Fruit fly (Drosophila melanogaster) whole organism, embryonic: Measurements from ENCODE around the gene Cpr97Ea.

Experiments
- Ada2b ChIP-seq: fragments of 200-800 bp; sonication (Bioruptor generic); IDR thresholded peaks from 2 replicates; pipeline ENCODE4 v1.3.6; 2022; ENCODE audit warnings: missing biosample characterization, missing genetic modification characterization
- Asciz ChIP-seq: fragments of 200-800 bp; sonication (Bioruptor generic); optimal IDR thresholded peaks from 2 replicates; lab custom pipeline; 2017; ENCODE audit warnings: missing biosample characterization, mild to moderate bottlenecking, missing genetic modification characterization, missing genetic modification reagents
- B-H1 ChIP-seq: fragments of 200-800 bp; sonication (Bioruptor generic); IDR thresholded peaks from 3 replicates; pipeline ENCODE4 v1.3.6; 2022; ENCODE audit warnings: missing biosample characterization, missing genetic modification characterization
- BEAF-32 ChIP-seq: fragments of 200-800 bp; sonication (Bioruptor generic); optimal IDR thresholded peaks from 3 replicates; lab custom pipeline; 2017; ENCODE audit warnings: missing biosample characterization, missing genetic modification characterization, mild to moderate bottlenecking, moderate library complexity, missing genetic modification reagents
- Bteb2 ChIP-seq: fragments of 200-800 bp; sonication (Bioruptor generic); optimal IDR thresholded peaks from 2 replicates; lab custom pipeline; 2016; ENCODE audit warnings: missing biosample characterization, missing genetic modification characterization
- CG10366 ChIP-seq: fragments of 200-800 bp; sonication (Bioruptor generic); IDR thresholded peaks from 2 replicates; pipeline ENCODE4 v1.3.6; 2022; ENCODE audit warnings: missing biosample characterization, missing genetic modification characterization
- CG10543 ChIP-seq: fragments of 200-800 bp; sonication (Bioruptor generic); optimal IDR thresholded peaks from 3 replicates; lab custom pipeline; 2017; ENCODE audit warnings: missing biosample characterization, mild to moderate bottlenecking, missing genetic modification characterization, moderate library complexity
- CG11504 ChIP-seq: fragments of 200-800 bp; sonication (Bioruptor generic); optimal IDR thresholded peaks from 3 replicates; lab custom pipeline; 2019; ENCODE audit warnings: missing biosample characterization, mild to moderate bottlenecking, missing genetic modification characterization, moderate library complexity
- CG11696 ChIP-seq: fragments of 200-800 bp; sonication (Bioruptor generic); IDR thresholded peaks from 2 replicates; pipeline ENCODE4 v1.3.6; 2022; ENCODE audit warnings: missing biosample characterization, missing genetic modification characterization
- CG12299 ChIP-seq: fragments of 200-800 bp; sonication (Bioruptor generic); optimal IDR thresholded peaks from 2 replicates; lab custom pipeline; 2018; ENCODE audit warnings: missing biosample characterization, mild to moderate bottlenecking, missing genetic modification characterization
- CG13123 ChIP-seq: fragments of 200-800 bp; sonication (Bioruptor generic); optimal IDR thresholded peaks from 2 replicates; lab custom pipeline; 2016; ENCODE audit warnings: missing biosample characterization, missing genetic modification characterization
- CG13624 ChIP-seq: fragments of 200-800 bp; sonication (Bioruptor generic); optimal IDR thresholded peaks from 2 replicates; lab custom pipeline; 2016; ENCODE audit warnings: missing biosample characterization, missing genetic modification characterization
- CG13894 ChIP-seq: fragments of 200-800 bp; sonication (Bioruptor generic); optimal IDR thresholded peaks from 3 replicates; lab custom pipeline; 2018; ENCODE audit warnings: missing biosample characterization, mild to moderate bottlenecking, missing genetic modification characterization, moderate library complexity
- CG14965 ChIP-seq: fragments of 200-800 bp; sonication (Bioruptor generic); optimal IDR thresholded peaks from 2 replicates; lab custom pipeline; 2016; ENCODE audit warnings: missing biosample characterization, missing genetic modification characterization, borderline replicate concordance
- CG16813 ChIP-seq: fragments of 200-800 bp; sonication (Bioruptor generic); IDR thresholded peaks from 3 replicates; pipeline ENCODE4 v1.3.6; 2022; ENCODE audit warnings: missing biosample characterization, missing genetic modification characterization; ENCODE audit not compliant: partially characterized antibody
- CG17612 ChIP-seq: fragments of 200-800 bp; sonication (Bioruptor generic); IDR thresholded peaks from 2 replicates; pipeline ENCODE4 v1.3.6; 2022; ENCODE audit warnings: missing biosample characterization, missing genetic modification characterization
- CG17912 ChIP-seq: fragments of 200-800 bp; sonication (Bioruptor generic); optimal IDR thresholded peaks from 2 replicates; lab custom pipeline; 2018; ENCODE audit warnings: missing biosample characterization, mild to moderate bottlenecking, missing genetic modification characterization
- CG1832 ChIP-seq: fragments of 200-800 bp; sonication (Bioruptor generic); optimal IDR thresholded peaks from 2 replicates; lab custom pipeline; 2017; ENCODE audit warnings: missing biosample characterization, mild to moderate bottlenecking, missing genetic modification characterization, inconsistent platforms
- CG18764 ChIP-seq: fragments of 200-800 bp; sonication (Bioruptor generic); optimal IDR thresholded peaks from 3 replicates; lab custom pipeline; 2016; ENCODE audit warnings: missing biosample characterization, missing genetic modification characterization
- CG2889 ChIP-seq: fragments of 200-800 bp; sonication (Bioruptor generic); IDR thresholded peaks from 3 replicates; pipeline ENCODE4 v1.3.6; 2022; ENCODE audit warnings: missing biosample characterization, missing genetic modification characterization
- CG3407 ChIP-seq: fragments of 200-800 bp; sonication (Bioruptor generic); optimal IDR thresholded peaks from 2 replicates; lab custom pipeline; 2018; ENCODE audit warnings: missing biosample characterization, mild to moderate bottlenecking, missing genetic modification characterization
- CG4328 ChIP-seq: fragments of 200-800 bp; sonication (Bioruptor generic); optimal IDR thresholded peaks from 3 replicates; lab custom pipeline; 2017; ENCODE audit warnings: missing biosample characterization, missing genetic modification reagents, missing genetic modification characterization
- CG43689 ChIP-seq: fragments of 200-800 bp; sonication (Bioruptor generic); IDR thresholded peaks from 2 replicates; pipeline ENCODE4 v1.3.6; 2022; ENCODE audit warnings: missing biosample characterization, missing genetic modification characterization
- CG4730 ChIP-seq: fragments of 200-800 bp; sonication (Bioruptor generic); IDR thresholded peaks from 2 replicates; pipeline ENCODE4 v1.3.6; 2022; ENCODE audit warnings: missing biosample characterization, missing genetic modification characterization
- CG7839 ChIP-seq: fragments of 200-800 bp; sonication (Bioruptor generic); optimal IDR thresholded peaks from 3 replicates; lab custom pipeline; 2018; ENCODE audit warnings: missing biosample characterization, mild to moderate bottlenecking, missing genetic modification characterization, moderate library complexity
- CG7928 ChIP-seq: fragments of 200-800 bp; sonication (Bioruptor generic); optimal IDR thresholded peaks from 2 replicates; lab custom pipeline; 2017; ENCODE audit warnings: missing biosample characterization, mild to moderate bottlenecking, missing genetic modification characterization
- CG8089 ChIP-seq: fragments of 200-800 bp; sonication (Bioruptor generic); optimal IDR thresholded peaks from 3 replicates; lab custom pipeline; 2016; ENCODE audit warnings: missing biosample characterization, missing genetic modification characterization
- CG8924 ChIP-seq: fragments of 200-800 bp; optimal IDR thresholded peaks from 3 replicates; lab custom pipeline; 2019; ENCODE audit warnings: missing biosample characterization, mild to moderate bottlenecking, missing genetic modification characterization, moderate library complexity
- Dip2 ChIP-seq: fragments of 200-800 bp; sonication (Bioruptor generic); IDR thresholded peaks from 2 replicates; pipeline ENCODE4 v1.3.6; 2022; ENCODE audit warnings: missing biosample characterization, missing genetic modification characterization
- Dll ChIP-seq: fragments of 200-800 bp; sonication (Bioruptor generic); IDR thresholded peaks from 4 replicates; pipeline ENCODE4 v1.3.6; 2022; ENCODE audit warnings: missing biosample characterization, missing genetic modification characterization; ENCODE audit not compliant: partially characterized antibody
- Dref ChIP-seq: fragments of 200-800 bp; sonication (Bioruptor generic); IDR thresholded peaks from 2 replicates; pipeline ENCODE4 v1.3.6; 2022; ENCODE audit warnings: missing biosample characterization, missing genetic modification characterization
- H2.0 ChIP-seq: fragments of 200-800 bp; sonication (Bioruptor generic); IDR thresholded peaks from 2 replicates; pipeline ENCODE4 v1.3.6; 2022; ENCODE audit warnings: missing biosample characterization, missing genetic modification characterization
- HLH4C ChIP-seq: fragments of 200-800 bp; sonication (Bioruptor generic); IDR thresholded peaks from 3 replicates; pipeline ENCODE4 v1.3.6; 2022; ENCODE audit warnings: missing biosample characterization, missing genetic modification characterization; ENCODE audit not compliant: partially characterized antibody
- Hr39 ChIP-seq: fragments of >200 bp; optimal IDR thresholded peaks from 2 replicates; lab custom pipeline; 2017
- MESR4 ChIP-seq: fragments of 200-800 bp; sonication (Bioruptor generic); optimal IDR thresholded peaks from 2 replicates; lab custom pipeline; 2018; ENCODE audit warnings: missing biosample characterization, mild to moderate bottlenecking, missing genetic modification characterization, moderate library complexity
- Oaz ChIP-seq: fragments of 200-800 bp; sonication (Bioruptor generic); IDR thresholded peaks from 2 replicates; pipeline ENCODE4 v1.3.6; 2022; ENCODE audit warnings: missing biosample characterization, missing genetic modification characterization
- Sox100B ChIP-seq: fragments of 200-800 bp; sonication (Bioruptor generic); optimal IDR thresholded peaks from 3 replicates; lab custom pipeline; 2018; ENCODE audit warnings: missing biosample characterization, mild to moderate bottlenecking, missing genetic modification characterization
- Taf1 ChIP-seq: fragments of 200-800 bp; sonication (Bioruptor generic); IDR thresholded peaks from 2 replicates; pipeline ENCODE4 v1.3.6; 2022; ENCODE audit warnings: missing biosample characterization, missing genetic modification characterization
- ap ChIP-seq: fragments of 200-800 bp; sonication (Bioruptor generic); IDR thresholded peaks from 2 replicates; pipeline ENCODE4 v1.3.6; 2022; ENCODE audit warnings: missing biosample characterization, missing genetic modification characterization
- ara ChIP-seq: fragments of 200-800 bp; sonication (Bioruptor generic); IDR thresholded peaks from 2 replicates; pipeline ENCODE4 v1.3.6; 2022; ENCODE audit warnings: missing biosample characterization, missing genetic modification characterization
- bowl ChIP-seq: fragments of 200-800 bp; sonication (Bioruptor generic); IDR thresholded peaks from 2 replicates; pipeline ENCODE4 v1.3.6; 2022; ENCODE audit warnings: missing biosample characterization, missing genetic modification characterization
- btn ChIP-seq: fragments of 200-800 bp; sonication (Bioruptor generic); optimal IDR thresholded peaks from 2 replicates; lab custom pipeline; 2016; ENCODE audit warnings: missing biosample characterization, missing genetic modification characterization
- dpn ChIP-seq, 2 experiments: fragments of 200-800 bp; sonication (Bioruptor generic); optimal IDR thresholded peaks; 3 replicates each; lab custom pipeline; 2016; ENCODE audit warnings: missing biosample characterization in 2 of 2, missing genetic modification characterization in 2 of 2
- exex ChIP-seq: fragments of 200-800 bp; sonication (Bioruptor generic); optimal IDR thresholded peaks from 4 replicates; lab custom pipeline; 2018; ENCODE audit warnings: missing biosample characterization, mild to moderate bottlenecking, missing genetic modification characterization, moderate library complexity
- gcm2 ChIP-seq: fragments of 200-800 bp; sonication (Bioruptor generic); optimal IDR thresholded peaks from 2 replicates; lab custom pipeline; 2016; ENCODE audit warnings: missing biosample characterization, missing genetic modification characterization
- grau ChIP-seq: fragments of 200-800 bp; optimal IDR thresholded peaks from 3 replicates; lab custom pipeline; 2019; ENCODE audit warnings: missing biosample characterization, mild to moderate bottlenecking, missing genetic modification characterization, moderate library complexity
- jing ChIP-seq: fragments of 200-800 bp; sonication (Bioruptor generic); optimal IDR thresholded peaks from 2 replicates; lab custom pipeline; 2018; ENCODE audit warnings: missing biosample characterization, mild to moderate bottlenecking, missing genetic modification characterization
- luna ChIP-seq: fragments of 200-800 bp; sonication (Bioruptor generic); optimal IDR thresholded peaks from 2 replicates; lab custom pipeline; 2016; ENCODE audit warnings: missing biosample characterization, missing genetic modification characterization
- onecut ChIP-seq: fragments of 200-800 bp; sonication (Bioruptor generic); IDR thresholded peaks from 2 replicates; pipeline ENCODE4 v1.3.6; 2022; ENCODE audit warnings: missing biosample characterization, missing genetic modification characterization
- trem ChIP-seq: fragments of 200-800 bp; optimal IDR thresholded peaks from 3 replicates; lab custom pipeline; 2019; ENCODE audit warnings: missing biosample characterization, mild to moderate bottlenecking, missing genetic modification characterization, moderate library complexity
- wdn ChIP-seq: fragments of 200-800 bp; sonication (Bioruptor generic); IDR thresholded peaks from 2 replicates; pipeline ENCODE4 v1.3.6; 2022; ENCODE audit warnings: missing biosample characterization, missing genetic modification characterization
- wor ChIP-seq: fragments of 200-800 bp; sonication (Bioruptor generic); IDR thresholded peaks from 2 replicates; pipeline ENCODE4 v1.3.6; 2022; ENCODE audit warnings: missing biosample characterization, missing genetic modification characterization

The Cpr97Ea gene

dm6 chr3R:27116465-27117092 lies 29.0 kb upstream of the Cpr97Ea start, which contains the start of the genes CG6066 and CG5880:
TSS of gene CG6066 (minus strand) at chr3R:27116707.
TSS of gene CG5880 (plus strand) at chr3R:27116745.
- TF ChIP-seq btn (GFP tag; lab: Kevin White, UChicago) (no peak), CG10366 (no peak), MESR4 (peak; percentile 63), CG14965 (GFP tag; lab: Kevin White, UChicago) (no peak), gcm2 (GFP tag; lab: Kevin White, UChicago) (no peak), Dref (GFP tag; lab: Robert Waterston, UW) (peak; percentile 85), H2.0 (no peak), CG7839 (tag; lab: Kevin White, UChicago) (no peak), CG3407 (GFP tag; lab: Kevin White, UChicago) (no peak), CG8924 (no peak), onecut (no peak), CG17612 (GFP tag; lab: Robert Waterston, UW) (no peak), ara (GFP tag; lab: Robert Waterston, UW) (no peak), Hr39 (lab: Kevin White, UChicago) (no peak), CG4328 (GFP tag; lab: Kevin White, UChicago) (no peak), dpn (GFP tag; optimal IDR thresholded peaks at IDR 0.05; lab: Kevin White, UChicago) (no peak), luna (GFP tag; lab: Kevin White, UChicago) (no peak), CG12299 (tag; lab: Kevin White, UChicago) (no peak), CG13624 (GFP tag; lab: Kevin White, UChicago) (no peak), Taf1 (GFP tag; lab: Robert Waterston, UW) (no peak), B-H1 (no peak), CG17912 (GFP tag; lab: Kevin White, UChicago) (no peak), HLH4C (GFP tag; lab: Robert Waterston, UW) (peak; percentile 87), CG7928 (GFP tag; lab: Kevin White, UChicago) (no peak), CG13123 (GFP tag; lab: Kevin White, UChicago) (no peak), Asciz (GFP tag; lab: Kevin White, UChicago) (no peak), CG13894 (tag; lab: Kevin White, UChicago) (no peak), Dip2 (GFP tag; lab: Robert Waterston, UW) (no peak), Dll (peak; percentile 90), Sox100B (GFP tag; lab: Kevin White, UChicago) (no peak), Oaz (GFP tag; lab: Robert Waterston, UW) (no peak), CG10543 (GFP tag; lab: Kevin White, UChicago) (no peak), exex (tag; lab: Kevin White, UChicago) (no peak), CG18764 (GFP tag; lab: Kevin White, UChicago) (no peak), bowl (GFP tag; lab: Robert Waterston, UW) (no peak), wdn (GFP tag; lab: Robert Waterston, UW) (no peak), CG11504 (no peak), CG8089 (GFP tag; lab: Kevin White, UChicago) (no peak), grau (tag; lab: Kevin White, UChicago) (no peak), trem (tag; lab: Kevin White, UChicago) (peak; percentile 37), CG11696 (GFP tag; lab: Robert Waterston, UW) (no peak), BEAF-32 (GFP tag; lab: Kevin White, UChicago) (peak; percentile 83), CG1832 (peak; percentile 60), Bteb2 (no peak), CG4730 (GFP tag; lab: Robert Waterston, UW) (no peak), Ada2b (GFP tag; lab: Robert Waterston, UW) (no peak), CG2889 (GFP tag; lab: Robert Waterston, UW) (no peak), wor (GFP tag; lab: Robert Waterston, UW) (no peak), CG43689 (GFP tag; lab: Robert Waterston, UW) (no peak), jing (GFP tag; lab: Kevin White, UChicago) (no peak), CG16813 (peak; percentile 82), ap (GFP tag; lab: Robert Waterston, UW) (no peak)
